Fruit fly (Drosophila melanogaster): ENCODE results near the gene kuz.

The kuz gene

dm6 chr2L:13547738-13548726 lies 1.9 kb upstream of the kuz start (continued):
- peak; percentile 29 for TF ChIP-seq CG4328 (GFP tag; optimal IDR thresholded peaks at IDR 0.05)
- TF ChIP-seq twi (tag; optimal IDR thresholded peaks at IDR 0.05): peak; percentile 14
- TF ChIP-seq grau (tag; optimal IDR thresholded peaks at IDR 0.05): peak; percentile 64
- TF ChIP-seq shn (GFP tag; optimal IDR thresholded peaks at IDR 0.05): no peak
- TF ChIP-seq crc (GFP tag; optimal IDR thresholded peaks at IDR 0.05): no peak
- peak; percentile 68 for TF ChIP-seq CG17361 (GFP tag; IDR thresholded peaks at IDR 0.05)
- TF ChIP-seq luna (GFP tag; optimal IDR thresholded peaks at IDR 0.05): peak; percentile 23
- peak; percentile 45 for TF ChIP-seq CG12391 (tag; optimal IDR thresholded peaks at IDR 0.05)
- no peak for TF ChIP-seq Elba2 (GFP tag; optimal IDR thresholded peaks at IDR 0.05)
- TF ChIP-seq Hr78 (GFP tag; optimal IDR thresholded peaks at IDR 0.05): peak in 1 of 2 experiments; percentile 35
- peak; percentile 21 for TF ChIP-seq CG6765 (GFP tag; optimal IDR thresholded peaks at IDR 0.05)
- no peak for TF ChIP-seq ro (GFP tag; IDR thresholded peaks at IDR 0.05)
- peak; percentile 1 for TF ChIP-seq repo (GFP tag; optimal IDR thresholded peaks at IDR 0.05)
- TF ChIP-seq CG7963 (GFP tag; IDR thresholded peaks at IDR 0.05; ENCODE audit: partially characterized antibody): 0 out of 3 replicates have a peak, but pooled peaks have one; percentile 27
- no peak for TF ChIP-seq gsb (GFP tag; IDR thresholded peaks at IDR 0.05)
- TF ChIP-seq CG8089 (GFP tag; optimal IDR thresholded peaks at IDR 0.05): no peak
- TF ChIP-seq ttk (GFP tag; IDR thresholded peaks at IDR 0.05): 0 out of 2 replicates have a peak, but pooled peaks have one; percentile 35
- TF ChIP-seq Taf1 (GFP tag; IDR thresholded peaks at IDR 0.05): no peak
- no peak for TF ChIP-seq unc-4 (GFP tag; IDR thresholded peaks at IDR 0.05; ENCODE audit: partially characterized antibody)
- peak; percentile 35 for TF ChIP-seq Oli (tag; optimal IDR thresholded peaks at IDR 0.05)
- peak; percentile 36 to 58 for TF ChIP-seq dpn (GFP tag; optimal IDR thresholded peaks at IDR 0.05)
- peak; percentile 58 for TF ChIP-seq Hmr (GFP tag; optimal IDR thresholded peaks at IDR 0.05)
- TF ChIP-seq Side (GFP tag; optimal IDR thresholded peaks at IDR 0.05): peak; percentile 49
- TF ChIP-seq crol (GFP tag; IDR thresholded peaks at IDR 0.05): peak; percentile 82
- no peak for TF ChIP-seq H15 (GFP tag; IDR thresholded peaks at IDR 0.05)
- no peak for TF ChIP-seq ftz-f1 (GFP tag; optimal IDR thresholded peaks at IDR 0.05)
- TF ChIP-seq cas (GFP tag; IDR thresholded peaks at IDR 0.05): no peak
- no peak for TF ChIP-seq MTF-1 (GFP tag; optimal IDR thresholded peaks at IDR 0.05; ENCODE audit: borderline replicate concordance)
- TF ChIP-seq Sry-δ (GFP tag; optimal IDR thresholded peaks at IDR 0.05): no peak
- TF ChIP-seq NC2β (GFP tag; optimal IDR thresholded peaks at IDR 0.05): no peak
- no peak for TF ChIP-seq PHDP (tag; optimal IDR thresholded peaks at IDR 0.05)
- TF ChIP-seq CG11093 (GFP tag; IDR thresholded peaks at IDR 0.05): no peak
- no peak for TF ChIP-seq CG6854 (GFP tag; optimal IDR thresholded peaks at IDR 0.05)
- TF ChIP-seq Awh (GFP tag; IDR thresholded peaks at IDR 0.05): no peak
- no peak for TF ChIP-seq Sry-β (GFP tag; optimal IDR thresholded peaks at IDR 0.05)
- TF ChIP-seq eve (GFP tag; optimal IDR thresholded peaks at IDR 0.05): no peak
- peak; percentile 57 for TF ChIP-seq dmrt99B (tag; optimal IDR thresholded peaks at IDR 0.05)
- TF ChIP-seq CG11695 (GFP tag; IDR thresholded peaks at IDR 0.05): peak; percentile 41; the same call in 1 of the 3 replicates
- peak; percentile 21 for TF ChIP-seq B-H2 (GFP tag; optimal IDR thresholded peaks at IDR 0.05)
- TF ChIP-seq NFAT (GFP tag; IDR thresholded peaks at IDR 0.05): peak; percentile 34
- TF ChIP-seq Sin3A (optimal IDR thresholded peaks at IDR 0.05): no peak
- TF ChIP-seq CG17359 (tag; optimal IDR thresholded peaks at IDR 0.05): no peak
- TF ChIP-seq lmd (GFP tag; IDR thresholded peaks at IDR 0.05): peak; percentile 57
- TF ChIP-seq CG8281 (tag; optimal IDR thresholded peaks at IDR 0.05): no peak
- peak; percentile 52; the same call in 2 of the 3 replicates for TF ChIP-seq CG6791 (GFP tag; IDR thresholded peaks at IDR 0.05; ENCODE audit: partially characterized antibody)
- TF ChIP-seq CG3065 (GFP tag; optimal IDR thresholded peaks at IDR 0.05): no peak
- TF ChIP-seq ac (GFP tag; optimal IDR thresholded peaks at IDR 0.05): no peak
- no peak for TF ChIP-seq gcm (GFP tag; optimal IDR thresholded peaks at IDR 0.05)
- no peak for TF ChIP-seq CG17186 (GFP tag; optimal IDR thresholded peaks at IDR 0.05)
